Fruit fly (Drosophila melanogaster): ENCODE measurements around the gene Ret.

DNA sequence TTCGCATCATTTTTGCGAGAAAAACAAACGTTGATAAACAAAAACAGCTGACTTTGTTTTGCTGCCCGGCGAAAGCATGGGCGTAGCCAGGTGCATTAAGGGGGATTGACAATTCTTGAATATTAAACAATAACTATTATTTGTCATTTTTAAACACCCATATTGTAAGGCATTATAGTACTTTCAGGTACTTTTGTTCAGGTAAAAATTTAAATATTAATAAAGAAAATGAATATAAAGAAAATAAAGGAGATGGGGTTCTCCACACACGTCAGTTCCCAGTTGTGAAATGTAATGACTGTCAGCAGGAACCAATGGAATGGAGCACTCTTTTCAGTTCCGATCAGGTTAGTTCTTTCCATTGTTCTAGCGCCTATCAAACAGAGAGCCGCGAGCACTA is 40.0 kb downstream of the Ret start, which contains the start of the genes Coq3 and Pld3:
- no peak for TF ChIP-seq pan (optimal IDR thresholded peaks at IDR 0.05)
- peak; percentile 94 for TF ChIP-seq ey (GFP tag; optimal IDR thresholded peaks at IDR 0.05)
